Worm (Caenorhabditis elegans) whole organism, early embryonic: ENCODE measurements around the gene gtf-2A2.

Experiments used
- F13C5.2 ChIP-seq: sonication (generic microtip); optimal IDR thresholded peaks from 2 replicates; lab custom pipeline; 2017; ENCODE audit warnings: mild to moderate bottlenecking, missing genetic modification characterization, inconsistent platforms, missing compliant biosample characterization
- aly-1 ChIP-seq: sonication (generic microtip); optimal IDR thresholded peaks from 2 replicates; lab custom pipeline; 2016; ENCODE audit warnings: missing genetic modification characterization, missing compliant biosample characterization
- ama-1 ChIP-seq: fragments of 150-350 bp; optimal IDR thresholded peaks from 2 replicates; lab custom pipeline; 2014
- ets-7 ChIP-seq: sonication (generic microtip); optimal IDR thresholded peaks from 2 replicates; lab custom pipeline; 2016; ENCODE audit warnings: missing genotype, missing genetic modification characterization, missing compliant biosample characterization
- flt-1 ChIP-seq: fragments of 200-800 bp; sonication (Bioruptor generic); IDR thresholded peaks from 2 replicates; pipeline ENCODE4 v1.3.6; 2022; ENCODE audit warnings: missing genetic modification characterization, missing compliant biosample characterization
- hmbx-1 ChIP-seq: sonication (generic microtip); optimal IDR thresholded peaks from 2 replicates; lab custom pipeline; 2016; ENCODE audit warnings: mild to moderate bottlenecking, missing genetic modification characterization, missing compliant biosample characterization
- hmg-4 ChIP-seq: fragments of 200-800 bp; sonication (Bioruptor generic); optimal IDR thresholded peaks from 2 replicates; lab custom pipeline; 2018; ENCODE audit warnings: mild to moderate bottlenecking, missing genetic modification characterization, missing compliant biosample characterization
- hnd-1 ChIP-seq: sonication (generic microtip); optimal IDR thresholded peaks from 2 replicates; lab custom pipeline; 2016; ENCODE audit warnings: missing genetic modification characterization, missing compliant biosample characterization
- pes-1 ChIP-seq: fragments of 200-800 bp; sonication (Bioruptor generic); IDR thresholded peaks from 2 replicates; pipeline ENCODE4 v1.3.6; 2022; ENCODE audit warnings: missing genetic modification reagents, missing genetic modification characterization, missing compliant biosample characterization
- scrt-1 ChIP-seq: fragments of 200-800 bp; sonication (Bioruptor generic); IDR thresholded peaks from 2 replicates; pipeline ENCODE4 v1.3.6; 2022; ENCODE audit warnings: missing genetic modification characterization, missing compliant biosample characterization
- sea-1 ChIP-seq: fragments of 200-800 bp; sonication (Bioruptor generic); conservative IDR thresholded peaks from 2 replicates; pipeline ENCODE4 v1.3.6; 2022; ENCODE audit warnings: missing genetic modification characterization, missing compliant biosample characterization
- tbx-11 ChIP-seq: fragments of 200-800 bp; sonication (Bioruptor generic); IDR thresholded peaks from 2 replicates; pipeline ENCODE4 v1.3.6; 2022; ENCODE audit warnings: missing genetic modification characterization, missing compliant biosample characterization
- tbx-37 ChIP-seq: fragments of 200-800 bp; sonication (Bioruptor generic); conservative IDR thresholded peaks from 2 replicates; pipeline ENCODE4 v1.3.6; 2022; ENCODE audit warnings: missing genetic modification reagents, missing genetic modification characterization, missing compliant biosample characterization
- tra-4 ChIP-seq: sonication (generic microtip); optimal IDR thresholded peaks from 2 replicates; lab custom pipeline; 2017; ENCODE audit warnings: missing genetic modification characterization, missing compliant biosample characterization

DNA sequence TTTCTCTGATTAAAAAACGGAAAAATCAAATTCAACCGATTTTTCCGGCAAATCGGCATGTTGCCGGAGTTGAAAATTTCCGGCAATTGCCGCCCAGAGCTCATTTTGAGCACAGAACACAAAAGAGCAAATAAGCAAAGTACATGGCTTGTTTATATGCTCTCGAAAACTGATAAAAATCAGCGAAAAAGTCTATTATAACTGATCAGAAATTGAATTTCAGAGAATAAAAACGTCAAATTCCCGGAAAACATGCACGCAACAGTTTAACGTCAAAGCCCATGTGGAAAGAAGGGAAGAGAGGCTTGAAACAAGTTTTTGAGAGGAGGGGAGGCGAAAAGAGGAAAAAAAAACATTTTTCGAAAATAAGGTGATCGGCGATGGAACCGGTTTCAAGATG lies 44.3 kb downstream of the gtf-2A2 start:
- no peak for TF ChIP-seq sea-1 (GFP tag; lab: Robert Waterston, UW)
- TF ChIP-seq hnd-1 (tag; lab: Kevin White, UChicago) = no peak
- no peak for TF ChIP-seq flt-1 (GFP tag; lab: Robert Waterston, UW)
- TF ChIP-seq scrt-1 (GFP tag; lab: Robert Waterston, UW) = no peak
- no peak for TF ChIP-seq hmbx-1 (tag; lab: Kevin White, UChicago)
- TF ChIP-seq ama-1 (lab: Kevin White, UChicago) = no peak
- TF ChIP-seq aly-1 (tag; lab: Kevin White, UChicago) = no peak
- TF ChIP-seq ets-7 (tag; lab: Kevin White, UChicago) = no peak
- no peak for TF ChIP-seq F13C5.2 (tag; lab: Kevin White, UChicago)
- no peak for TF ChIP-seq tbx-11 (GFP tag; lab: Robert Waterston, UW)
- no peak for TF ChIP-seq tra-4
- TF ChIP-seq tbx-37 (GFP tag; lab: Robert Waterston, UW) = no peak
- no peak for TF ChIP-seq pes-1
- no peak for TF ChIP-seq hmg-4 (GFP tag; lab: Kevin White, UChicago)
